Fruit fly (Drosophila melanogaster) whole organism, embryonic: ENCODE data around the gene qless.

Source experiments
- Aef1 ChIP-seq: fragments of 200-800 bp; sonication (Bioruptor generic); IDR thresholded peaks from 3 replicates; pipeline ENCODE4 v1.3.6; 2022; ENCODE audit warnings: missing biosample characterization, missing genetic modification characterization
- CG13296 ChIP-seq: fragments of 200-800 bp; sonication (Bioruptor generic); optimal IDR thresholded peaks from 3 replicates; lab custom pipeline; 2018; ENCODE audit warnings: missing biosample characterization, mild to moderate bottlenecking, missing genetic modification characterization
- CG13624 ChIP-seq: fragments of 200-800 bp; sonication (Bioruptor generic); optimal IDR thresholded peaks from 2 replicates; lab custom pipeline; 2016; ENCODE audit warnings: missing biosample characterization, missing genetic modification characterization
- CG13775 ChIP-seq: fragments of 200-800 bp; sonication (Bioruptor generic); optimal IDR thresholded peaks from 3 replicates; lab custom pipeline; 2017; ENCODE audit warnings: missing biosample characterization, mild to moderate bottlenecking, missing genetic modification characterization
- CG14860 ChIP-seq: fragments of 200-800 bp; sonication (Bioruptor generic); IDR thresholded peaks from 3 replicates; pipeline ENCODE4 v1.3.6; 2022; ENCODE audit warnings: missing biosample characterization, missing genetic modification characterization; ENCODE audit not compliant: partially characterized antibody
- CG17385 ChIP-seq: fragments of 200-800 bp; sonication (Bioruptor generic); optimal IDR thresholded peaks from 3 replicates; lab custom pipeline; 2018; ENCODE audit warnings: missing biosample characterization, mild to moderate bottlenecking, missing genetic modification characterization
- CG2120 ChIP-seq: fragments of 200-800 bp; sonication (Bioruptor generic); optimal IDR thresholded peaks from 3 replicates; lab custom pipeline; 2016; ENCODE audit warnings: missing biosample characterization, missing genetic modification characterization
- CG2199 ChIP-seq: fragments of 200-800 bp; sonication (Bioruptor generic); IDR thresholded peaks from 3 replicates; pipeline ENCODE4 v1.3.6; 2022; ENCODE audit warnings: missing biosample characterization, missing genetic modification characterization
- CG32767 ChIP-seq: fragments of 200-800 bp; sonication (Bioruptor generic); IDR thresholded peaks from 2 replicates; pipeline ENCODE4 v1.3.6; 2022; ENCODE audit warnings: missing biosample characterization, missing genetic modification characterization
- CG33213 ChIP-seq: fragments of 200-800 bp; sonication (Bioruptor generic); optimal IDR thresholded peaks from 3 replicates; lab custom pipeline; 2016; ENCODE audit warnings: missing biosample characterization, missing genetic modification characterization
- CG3726 ChIP-seq: fragments of 200-800 bp; sonication (Bioruptor generic); IDR thresholded peaks from 3 replicates; pipeline ENCODE4, ENCODE4 v1.3.6; 2022; ENCODE audit warnings: missing biosample characterization, missing genetic modification characterization
- CG4404 ChIP-seq: fragments of 200-800 bp; sonication (Bioruptor generic); IDR thresholded peaks from 2 replicates; pipeline ENCODE4 v1.3.6; 2022; ENCODE audit warnings: missing biosample characterization, missing genetic modification characterization
- CG4617 ChIP-seq: fragments of 200-800 bp; sonication (Bioruptor generic); optimal IDR thresholded peaks from 3 replicates; lab custom pipeline; 2016; ENCODE audit warnings: missing biosample characterization, missing genetic modification characterization, borderline replicate concordance
- CG4820 ChIP-seq: fragments of 200-800 bp; sonication (Bioruptor generic); optimal IDR thresholded peaks from 3 replicates; lab custom pipeline; 2016; ENCODE audit warnings: missing biosample characterization, missing genetic modification characterization
- CG6272 ChIP-seq: fragments of 200-800 bp; sonication (Bioruptor generic); IDR thresholded peaks from 2 replicates; pipeline ENCODE4 v1.3.6; 2022; ENCODE audit warnings: missing biosample characterization, missing genetic modification characterization
- CG6654 ChIP-seq: fragments of 200-800 bp; sonication (Bioruptor generic); optimal IDR thresholded peaks from 2 replicates; lab custom pipeline; 2017; ENCODE audit warnings: missing biosample characterization, mild to moderate bottlenecking, missing genetic modification characterization
- CG6791 ChIP-seq: fragments of 200-800 bp; sonication (Bioruptor generic); IDR thresholded peaks from 3 replicates; pipeline ENCODE4 v1.3.6; 2022; ENCODE audit warnings: missing biosample characterization, missing genetic modification characterization; ENCODE audit not compliant: partially characterized antibody
- CG7372 ChIP-seq: fragments of 200-800 bp; sonication (Bioruptor generic); IDR thresholded peaks from 2 replicates; pipeline ENCODE4 v1.3.6; 2022; ENCODE audit warnings: missing biosample characterization, missing genetic modification characterization
- CG7928 ChIP-seq: fragments of 200-800 bp; sonication (Bioruptor generic); optimal IDR thresholded peaks from 2 replicates; lab custom pipeline; 2017; ENCODE audit warnings: missing biosample characterization, mild to moderate bottlenecking, missing genetic modification characterization
- CG8388 ChIP-seq: fragments of 200-800 bp; sonication (Bioruptor generic); optimal IDR thresholded peaks from 2 replicates; lab custom pipeline; 2019; ENCODE audit warnings: missing biosample characterization, mild to moderate bottlenecking, missing genetic modification characterization, moderate library complexity
- Dfd ChIP-seq, 2 experiments: fragments of >200 bp; optimal IDR thresholded peaks; 2 replicates each; lab custom pipeline; 2017; ENCODE audit warnings: missing biosample characterization in 2 of 2, missing genetic modification characterization in 2 of 2
- Gug ChIP-seq: fragments of 200-800 bp; sonication (Bioruptor generic); IDR thresholded peaks from 4 replicates; pipeline ENCODE4 v1.3.6; 2022; ENCODE audit warnings: missing biosample characterization, missing genetic modification characterization
- Hey ChIP-seq: fragments of 200-800 bp; sonication (Bioruptor generic); optimal IDR thresholded peaks from 3 replicates; lab custom pipeline; 2018; ENCODE audit warnings: missing biosample characterization, mild to moderate bottlenecking, missing genetic modification characterization
- HmgD ChIP-seq: fragments of 200-800 bp; sonication (Bioruptor generic); optimal IDR thresholded peaks from 3 replicates; lab custom pipeline; 2016; ENCODE audit warnings: missing biosample characterization, missing genetic modification characterization
- HmgZ ChIP-seq: fragments of 200-800 bp; sonication (Bioruptor generic); optimal IDR thresholded peaks from 2 replicates; lab custom pipeline; 2018; ENCODE audit warnings: missing biosample characterization, mild to moderate bottlenecking, missing genetic modification characterization
- Pdp1 ChIP-seq, 2 experiments: fragments of 200-800 bp; sonication (Bioruptor generic); optimal IDR thresholded peaks; 3 replicates each; lab custom pipeline; 2016; ENCODE audit warnings: missing biosample characterization in 2 of 2, missing genetic modification characterization in 2 of 2, mild to moderate bottlenecking in 1 of 2, moderate library complexity in 1 of 2
- Spps ChIP-seq: fragments of 200-800 bp; sonication (Bioruptor generic); optimal IDR thresholded peaks from 2 replicates; lab custom pipeline; 2018; ENCODE audit warnings: missing biosample characterization, mild to moderate bottlenecking, missing genetic modification characterization
- Xbp1 ChIP-seq: fragments of 200-800 bp; sonication (Bioruptor generic); optimal IDR thresholded peaks from 3 replicates; lab custom pipeline; 2016; ENCODE audit warnings: missing biosample characterization, mild to moderate bottlenecking, missing genetic modification characterization
- YL-1 ChIP-seq: fragments of 200-800 bp; sonication (Bioruptor generic); optimal IDR thresholded peaks from 3 replicates; lab custom pipeline; 2017; ENCODE audit warnings: missing biosample characterization, mild to moderate bottlenecking, missing genetic modification characterization
- az2 ChIP-seq: fragments of 200-800 bp; sonication (Bioruptor generic); optimal IDR thresholded peaks from 3 replicates; lab custom pipeline; 2016; ENCODE audit warnings: missing biosample characterization, missing genetic modification characterization
- chinmo ChIP-seq: fragments of 200-800 bp; sonication (Bioruptor generic); IDR thresholded peaks from 4 replicates; pipeline ENCODE4 v1.3.6; 2022; ENCODE audit warnings: missing biosample characterization, missing genetic modification characterization; ENCODE audit not compliant: partially characterized antibody
- croc ChIP-seq: fragments of 200-800 bp; sonication (Bioruptor generic); conservative IDR thresholded peaks from 3 replicates; pipeline ENCODE4 v1.3.6; 2022; ENCODE audit warnings: missing biosample characterization, missing genetic modification characterization
- cwo ChIP-seq: fragments of 200-800 bp; sonication (Bioruptor generic); optimal IDR thresholded peaks from 3 replicates; lab custom pipeline; 2017; ENCODE audit warnings: missing biosample characterization, missing genetic modification characterization, mild to moderate bottlenecking, moderate library complexity, missing genetic modification reagents
- dm ChIP-seq: fragments of 200-800 bp; sonication (Bioruptor generic); optimal IDR thresholded peaks from 3 replicates; lab custom pipeline; 2016; ENCODE audit warnings: missing biosample characterization, missing genetic modification characterization
- exex ChIP-seq: fragments of 200-800 bp; sonication (Bioruptor generic); optimal IDR thresholded peaks from 4 replicates; lab custom pipeline; 2018; ENCODE audit warnings: missing biosample characterization, mild to moderate bottlenecking, missing genetic modification characterization, moderate library complexity
- grn ChIP-seq: fragments of 200-800 bp; sonication (Bioruptor generic); optimal IDR thresholded peaks from 3 replicates; lab custom pipeline; 2017; ENCODE audit warnings: missing biosample characterization, missing genetic modification characterization
- gro ChIP-seq: fragments of 200-800 bp; sonication (Bioruptor generic); optimal IDR thresholded peaks from 2 replicates; lab custom pipeline; 2016; ENCODE audit warnings: missing biosample characterization, missing genetic modification characterization
- gsb ChIP-seq: fragments of 200-800 bp; sonication (Bioruptor generic); IDR thresholded peaks from 2 replicates; pipeline ENCODE4 v1.3.6; 2022; ENCODE audit warnings: missing biosample characterization, missing genetic modification characterization
- kay ChIP-seq: fragments of 200-800 bp; sonication (Bioruptor generic); optimal IDR thresholded peaks from 2 replicates; lab custom pipeline; 2016; ENCODE audit warnings: missing biosample characterization, missing genetic modification characterization
- luna ChIP-seq: fragments of 200-800 bp; sonication (Bioruptor generic); optimal IDR thresholded peaks from 2 replicates; lab custom pipeline; 2016; ENCODE audit warnings: missing biosample characterization, missing genetic modification characterization
- mirr ChIP-seq: fragments of 200-800 bp; sonication (Bioruptor generic); optimal IDR thresholded peaks from 3 replicates; lab custom pipeline; 2018; ENCODE audit warnings: missing biosample characterization, mild to moderate bottlenecking, missing genetic modification characterization
- nerfin-2 ChIP-seq: fragments of 200-800 bp; sonication (Bioruptor generic); IDR thresholded peaks from 2 replicates; pipeline ENCODE4 v1.3.6; 2022; ENCODE audit warnings: missing biosample characterization, missing genetic modification characterization; ENCODE audit not compliant: partially characterized antibody
- pho ChIP-seq: fragments of 200-800 bp; sonication (Bioruptor generic); optimal IDR thresholded peaks from 2 replicates; lab custom pipeline; 2016; ENCODE audit warnings: missing biosample characterization, missing genetic modification characterization
- phol ChIP-seq: fragments of 200-800 bp; sonication (Bioruptor generic); optimal IDR thresholded peaks from 3 replicates; lab custom pipeline; 2018; ENCODE audit warnings: missing biosample characterization, mild to moderate bottlenecking, missing genetic modification characterization, moderate library complexity
- sens ChIP-seq: fragments of 200-800 bp; sonication (Bioruptor generic); peaks from one replicate; lab custom pipeline; 2016; ENCODE audit warnings: missing biosample characterization, missing genetic modification characterization
- stc ChIP-seq: fragments of 200-800 bp; sonication (Bioruptor generic); IDR thresholded peaks from 2 replicates; pipeline ENCODE4 v1.3.6; 2022; ENCODE audit warnings: missing biosample characterization, missing genetic modification characterization
- sug ChIP-seq: fragments of 200-800 bp; optimal IDR thresholded peaks from 2 replicates; lab custom pipeline; 2019; ENCODE audit warnings: missing biosample characterization, mild to moderate bottlenecking, missing genetic modification characterization, moderate library complexity
- tin ChIP-seq: fragments of 200-800 bp; sonication (Bioruptor generic); optimal IDR thresholded peaks from 3 replicates; lab custom pipeline; 2016; ENCODE audit warnings: missing biosample characterization, missing genetic modification characterization
- wor ChIP-seq: fragments of 200-800 bp; sonication (Bioruptor generic); IDR thresholded peaks from 2 replicates; pipeline ENCODE4 v1.3.6; 2022; ENCODE audit warnings: missing biosample characterization, missing genetic modification characterization
- z ChIP-seq: fragments of 200-800 bp; sonication (Bioruptor generic); IDR thresholded peaks from 3 replicates; pipeline ENCODE4 v1.3.6; 2022; ENCODE audit warnings: missing biosample characterization, missing genetic modification characterization
- zen ChIP-seq: fragments of 200-800 bp; sonication (Bioruptor generic); optimal IDR thresholded peaks from 3 replicates; lab custom pipeline; 2018; ENCODE audit warnings: missing biosample characterization, mild to moderate bottlenecking, missing genetic modification characterization, moderate library complexity

Gene qless

DNA sequence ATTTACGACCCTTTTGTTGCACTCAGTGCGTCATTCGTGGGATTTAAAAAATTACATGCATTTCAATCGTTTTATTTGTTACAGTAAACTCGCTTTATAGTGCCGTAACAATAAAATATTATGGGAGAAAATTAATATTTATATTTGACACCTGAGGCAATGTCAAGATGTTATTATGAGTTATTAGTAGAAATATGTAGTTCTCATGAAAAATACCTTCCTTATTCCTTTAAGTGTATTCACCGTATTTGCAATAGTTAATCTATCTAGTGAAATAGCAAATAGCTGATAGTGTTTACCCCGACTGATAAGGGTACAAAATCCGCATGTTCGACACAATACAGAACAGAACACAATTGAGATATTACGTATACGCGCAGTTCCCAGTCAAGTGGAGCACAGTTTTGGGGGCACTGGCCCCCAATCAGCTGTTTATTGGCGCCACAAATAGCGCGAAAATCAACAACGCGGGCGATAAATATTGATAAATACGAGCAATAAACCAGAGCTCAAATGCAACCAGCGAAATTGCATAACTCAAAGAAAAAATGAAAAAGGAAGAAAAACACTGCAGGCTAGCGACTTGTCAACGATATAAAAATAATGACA is 1.9 kb downstream of the qless start:
- peak; percentile 12 for TF ChIP-seq CG2120 (GFP tag; lab: Kevin White, UChicago)
- TF ChIP-seq CG6654 (GFP tag; lab: Kevin White, UChicago): peak; percentile 88
- 0 out of 4 replicates have a peak, but pooled peaks have one; percentile 37 for TF ChIP-seq chinmo (GFP tag; lab: Robert Waterston, UW)
- no peak for TF ChIP-seq grn
- no peak for TF ChIP-seq CG32767
- TF ChIP-seq CG13624 (GFP tag; lab: Kevin White, UChicago): no peak
- TF ChIP-seq CG8388 (GFP tag; lab: Kevin White, UChicago): no peak
- TF ChIP-seq sug: peak; percentile 30
- no peak for TF ChIP-seq phol (tag; lab: Kevin White, UChicago)
- TF ChIP-seq az2 (GFP tag; lab: Kevin White, UChicago): no peak
- no peak for TF ChIP-seq CG4617
- TF ChIP-seq cwo (GFP tag; lab: Kevin White, UChicago): no peak
- no peak for TF ChIP-seq nerfin-2 (GFP tag; lab: Robert Waterston, UW)
- TF ChIP-seq CG7928 (GFP tag; lab: Kevin White, UChicago): no peak
- TF ChIP-seq tin: no peak
- no peak for TF ChIP-seq z
- no peak for TF ChIP-seq YL-1 (GFP tag; lab: Kevin White, UChicago)
- TF ChIP-seq stc (GFP tag; lab: Robert Waterston, UW): no peak
- TF ChIP-seq gsb (GFP tag; lab: Robert Waterston, UW): 0 out of 2 replicates have a peak, but pooled peaks have one; percentile 8
- TF ChIP-seq luna: no peak
- no peak for TF ChIP-seq CG2199 (GFP tag; lab: Robert Waterston, UW)
- no peak for TF ChIP-seq dm (GFP tag; lab: Kevin White, UChicago)
- TF ChIP-seq gro (GFP tag; lab: Kevin White, UChicago): peak; percentile 15
- no peak for TF ChIP-seq pho (GFP tag; lab: Kevin White, UChicago)
- no peak for TF ChIP-seq wor
- no peak for TF ChIP-seq sens
- TF ChIP-seq croc (GFP tag; lab: Robert Waterston, UW): no peak
- TF ChIP-seq Pdp1 (GFP tag; optimal IDR thresholded peaks at IDR 0.05; lab: Kevin White, UChicago): peak in 1 of 2 experiments; percentile 68
- TF ChIP-seq HmgD (GFP tag; lab: Kevin White, UChicago): no peak
- TF ChIP-seq CG13775 (GFP tag; lab: Kevin White, UChicago): no peak
- TF ChIP-seq HmgZ (tag; lab: Kevin White, UChicago): peak; percentile 3
- TF ChIP-seq exex (tag; lab: Kevin White, UChicago): peak; percentile 38
- no peak for TF ChIP-seq Aef1
- TF ChIP-seq kay: no peak
- TF ChIP-seq CG3726: no peak
- no peak for TF ChIP-seq CG17385
- no peak for TF ChIP-seq Spps (tag; lab: Kevin White, UChicago)
- TF ChIP-seq CG14860 (GFP tag; lab: Robert Waterston, UW): no peak
- TF ChIP-seq CG13296: no peak
- no peak for TF ChIP-seq CG33213 (GFP tag; lab: Kevin White, UChicago)
- TF ChIP-seq CG6791 (GFP tag; lab: Robert Waterston, UW): no peak
- TF ChIP-seq zen (tag; lab: Kevin White, UChicago): no peak
- no peak for TF ChIP-seq CG4820 (GFP tag; lab: Kevin White, UChicago)
- no peak for TF ChIP-seq Dfd (GFP tag; optimal IDR thresholded peaks at IDR 0.05; lab: Kevin White, UChicago)
- TF ChIP-seq mirr (GFP tag; lab: Kevin White, UChicago): peak; percentile 19
- TF ChIP-seq Xbp1 (GFP tag; lab: Kevin White, UChicago): no peak
- TF ChIP-seq CG7372 (GFP tag; lab: Robert Waterston, UW): peak; percentile 74
- TF ChIP-seq Gug (GFP tag; lab: Robert Waterston, UW): no peak
- TF ChIP-seq CG4404 (GFP tag; lab: Robert Waterston, UW): no peak
- TF ChIP-seq Hey (tag; lab: Kevin White, UChicago): no peak
- no peak for TF ChIP-seq CG6272 (GFP tag; lab: Robert Waterston, UW)
